Fruit fly (Drosophila melanogaster) ovary, adult (tissue): ENCODE results near the gene Pex7.

ENCODE experiments used
- CG17801 ChIP-seq: fragments of 200-800 bp; optimal IDR thresholded peaks from 2 replicates; lab custom pipeline; 2019; ENCODE audit warnings: missing biosample characterization, mild to moderate bottlenecking, missing genetic modification characterization, moderate library complexity; ENCODE audit not compliant: partially characterized antibody

Gene Pex7

DNA sequence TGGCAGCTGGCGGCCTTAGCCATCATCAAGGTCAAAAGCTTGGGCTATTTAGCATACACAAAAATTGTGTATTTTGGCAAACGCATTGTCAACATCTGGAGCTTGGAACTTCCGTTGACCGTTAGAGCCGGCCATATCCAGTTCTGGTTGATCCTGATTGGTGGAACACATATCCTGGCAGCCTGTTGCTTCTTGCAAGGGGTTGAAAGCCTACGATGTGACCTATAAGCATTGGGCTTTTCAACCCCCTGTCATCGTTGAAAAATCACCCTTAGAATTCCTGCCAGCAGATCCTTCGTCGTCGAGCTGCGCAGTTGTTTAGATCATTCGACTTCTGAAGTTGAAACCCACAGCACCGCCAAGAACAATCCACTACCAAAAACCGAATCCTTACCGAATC lies at the start of gene Pex7, which contains the start of gene CG13305:
Gene Pex7 (plus strand): TSS at position 325 of the 400 bp plus-strand sequence.
Gene CG13305 (minus strand): TSS at position 2 of the 400 bp plus-strand sequence.
- TF ChIP-seq CG17801 (GFP tag; lab: Kevin White, UChicago), result no peak

- peak; percentile 94 for TF ChIP-seq CG17801 (GFP tag; lab: Kevin White, UChicago)
Observed at dm6 chr3L:8600752-8601433, 46.1 kb upstream of the Pex7 start, which contains the start of the genes Nelf-E and RpL14. Gene Nelf-E, minus strand, starts transcription at chr3L:8600879. Gene RpL14, plus strand, starts transcription at chr3L:8601006.

- TF ChIP-seq CG17801 (GFP tag; lab: Kevin White, UChicago), result no peak
Observed at dm6 chr3L:8603880-8604692, 42.9 kb upstream of the Pex7 start, which contains the start of the genes CG5989 and CG6282. Gene CG5989, minus strand, starts transcription at chr3L:8604149. Gene CG6282, plus strand, starts transcription at chr3L:8604657.

DNA sequence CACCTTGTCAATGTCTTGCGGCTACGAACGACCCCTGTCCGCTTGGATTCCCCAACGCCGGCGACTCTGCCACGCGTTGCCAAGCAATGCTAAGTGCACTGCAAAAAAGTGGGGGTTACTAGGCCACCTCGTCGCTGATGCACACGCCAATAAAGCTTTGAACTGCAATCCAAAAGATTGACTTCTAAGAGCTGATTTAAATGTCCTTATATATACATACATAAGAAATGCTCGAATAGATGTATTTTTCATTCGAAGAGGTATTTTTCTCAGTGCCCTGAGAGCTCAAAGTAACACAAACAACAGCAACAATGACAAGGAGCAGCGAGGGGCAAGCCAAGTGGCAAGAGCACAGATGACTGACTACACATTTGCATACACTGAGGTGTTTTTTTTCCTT lies 39.5 kb upstream of the Pex7 start:
- no peak for TF ChIP-seq CG17801 (GFP tag; lab: Kevin White, UChicago)

- no peak for TF ChIP-seq CG17801 (GFP tag; lab: Kevin White, UChicago)
Observed at dm6 chr3L:8616935-8617334, 30.0 kb upstream of the Pex7 start, which contains the start of gene S-Lap1. Gene S-Lap1, plus strand, starts transcription at chr3L:8617235.

- TF ChIP-seq CG17801 (GFP tag; lab: Kevin White, UChicago), result no peak
Observed at dm6 chr3L:8619588-8619987, 27.4 kb upstream of the Pex7 start, which contains the start of gene S-Lap2. Gene S-Lap2, plus strand, starts transcription at chr3L:8619888.

DNA sequence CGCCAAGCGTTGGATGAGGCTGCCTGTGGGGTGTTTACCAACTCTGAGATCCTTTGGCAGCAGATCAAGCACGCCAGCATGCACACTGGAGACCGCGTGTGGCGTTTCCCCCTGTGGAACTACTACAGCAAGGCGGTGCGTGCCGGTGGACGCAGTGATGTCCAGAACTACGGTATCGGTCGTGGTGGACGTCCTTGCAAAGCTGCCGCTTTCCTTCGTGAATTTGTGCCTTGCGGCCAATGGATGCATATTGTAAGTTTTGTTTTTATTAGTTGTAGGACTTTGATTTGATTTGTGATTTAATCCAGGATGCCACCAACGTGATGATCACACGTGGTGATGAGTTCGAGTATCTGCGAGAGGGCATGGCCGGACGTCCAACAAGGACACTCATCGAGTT lies 25.5 kb upstream of the Pex7 start:
- no peak for TF ChIP-seq CG17801 (GFP tag; lab: Kevin White, UChicago)

DNA sequence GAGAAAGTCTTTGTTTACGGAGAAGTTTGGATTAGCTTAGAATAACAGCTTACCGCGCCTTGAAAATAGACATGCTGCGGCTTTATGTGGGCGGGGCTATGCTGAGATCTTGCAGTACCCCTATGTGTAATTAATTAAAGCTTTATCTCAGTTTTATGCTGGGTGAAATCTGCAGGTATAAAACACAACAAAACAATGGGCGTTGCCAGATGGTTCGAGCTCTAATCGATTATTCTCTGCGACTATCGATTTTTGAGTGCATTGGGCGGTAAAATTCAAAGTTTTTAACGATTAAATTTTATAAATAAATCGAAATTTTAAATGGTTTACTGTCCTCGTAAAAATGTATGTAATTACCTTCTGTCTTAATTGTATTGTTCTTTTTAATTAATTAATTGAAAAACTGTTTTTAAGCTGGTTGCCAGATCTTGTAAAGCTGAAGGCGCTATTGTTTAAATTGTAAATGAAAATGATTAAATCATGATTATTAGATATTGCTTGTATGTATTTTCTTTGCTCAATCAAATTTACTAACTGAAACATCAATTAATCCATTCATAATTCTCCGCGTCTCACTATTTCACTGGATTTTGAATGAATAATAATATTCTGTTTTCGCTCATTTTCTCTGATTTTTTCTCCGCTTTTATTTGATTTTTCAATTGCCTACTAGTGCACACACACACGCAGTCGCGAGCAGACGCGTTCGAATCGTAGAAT lies 23.1 kb upstream of the Pex7 start, which contains the start of the genes GAPsec and Zasp66:
Gene GAPsec (minus strand): TSS at position 200 of the 720 bp plus-strand sequence.
Gene Zasp66 (plus strand): TSS at position 670 of the 720 bp plus-strand sequence.
- TF ChIP-seq CG17801 (GFP tag; lab: Kevin White, UChicago), result no peak

dm6 chr3L:8627839-8628827 lies 18.8 kb upstream of the Pex7 start:
- no peak for TF ChIP-seq CG17801 (GFP tag; lab: Kevin White, UChicago)

- no peak for TF ChIP-seq CG17801 (GFP tag; lab: Kevin White, UChicago)
Observed at dm6 chr3L:8628964-8629363, 18.0 kb upstream of the Pex7 start.

DNA sequence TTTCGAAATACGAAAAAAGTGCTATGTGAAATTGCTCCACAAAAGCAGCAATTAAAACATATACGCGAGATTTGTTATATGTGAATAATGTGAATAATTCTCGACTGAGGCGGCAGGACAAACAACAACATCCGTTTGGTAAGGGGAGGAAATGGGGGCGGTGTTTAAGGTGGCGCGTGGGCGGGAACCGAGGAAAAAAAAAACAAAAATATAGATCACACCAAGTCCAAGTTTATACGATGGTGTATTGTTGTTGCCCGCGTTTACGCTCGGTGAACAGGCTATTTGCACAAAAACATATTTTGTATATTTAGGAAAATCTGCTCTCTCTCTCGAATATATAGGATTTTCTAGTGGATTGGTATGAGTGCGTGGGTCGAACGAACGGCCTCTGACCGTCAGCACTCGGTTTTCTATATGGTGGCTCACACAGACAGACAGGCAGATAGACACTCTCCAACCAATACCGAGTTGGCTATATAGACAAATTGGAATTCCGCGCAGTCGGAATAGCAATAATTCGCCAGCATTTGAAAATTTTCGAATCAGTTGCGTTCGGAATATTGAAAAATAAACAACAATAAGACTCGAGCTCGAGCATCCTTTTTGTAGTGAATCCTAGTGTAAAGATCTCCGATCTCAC lies 17.1 kb upstream of the Pex7 start:
- no peak for TF ChIP-seq CG17801 (GFP tag; lab: Kevin White, UChicago)

DNA sequence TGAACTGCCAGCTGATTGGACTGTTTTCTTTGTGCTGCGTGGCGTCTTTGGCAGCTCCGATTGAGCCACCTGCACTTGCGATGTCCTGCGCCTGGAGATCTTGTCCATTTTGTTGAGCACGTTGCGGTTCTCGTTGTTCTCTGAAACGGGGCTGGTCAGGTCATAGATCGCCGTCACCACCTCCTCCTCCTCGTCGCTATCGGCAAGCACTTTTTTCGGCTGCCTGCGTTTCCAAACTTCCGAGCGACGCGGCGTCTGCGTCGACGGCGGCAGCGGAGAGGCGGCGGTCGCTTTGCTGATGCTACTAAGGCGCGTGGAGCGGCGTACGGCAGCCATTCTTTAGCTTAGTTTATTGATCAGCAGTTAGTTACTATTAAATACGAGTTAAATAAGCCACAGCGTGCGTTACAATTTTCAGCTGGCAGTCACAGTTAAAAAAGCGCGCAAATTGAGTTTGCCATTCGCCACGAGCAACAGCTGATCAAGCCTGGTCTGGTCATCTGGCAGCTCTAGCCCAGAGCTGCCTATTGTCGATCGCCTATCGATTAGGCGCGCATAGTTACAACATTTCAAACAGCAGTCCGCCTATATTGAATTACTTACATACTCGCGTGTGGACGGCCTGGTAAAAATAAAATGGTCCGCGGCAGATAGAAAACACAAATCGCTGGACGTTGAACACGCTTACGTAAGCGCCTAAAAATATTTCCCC lies 13.2 kb upstream of the Pex7 start, which contains the start of gene Cdc6:
Gene Cdc6 (minus strand): TSS at position 456 of the 712 bp plus-strand sequence.
- no peak for TF ChIP-seq CG17801 (GFP tag; lab: Kevin White, UChicago)
